Worm (Caenorhabditis elegans): ENCODE measurements around the gene col-173.

The col-173 gene

DNA sequence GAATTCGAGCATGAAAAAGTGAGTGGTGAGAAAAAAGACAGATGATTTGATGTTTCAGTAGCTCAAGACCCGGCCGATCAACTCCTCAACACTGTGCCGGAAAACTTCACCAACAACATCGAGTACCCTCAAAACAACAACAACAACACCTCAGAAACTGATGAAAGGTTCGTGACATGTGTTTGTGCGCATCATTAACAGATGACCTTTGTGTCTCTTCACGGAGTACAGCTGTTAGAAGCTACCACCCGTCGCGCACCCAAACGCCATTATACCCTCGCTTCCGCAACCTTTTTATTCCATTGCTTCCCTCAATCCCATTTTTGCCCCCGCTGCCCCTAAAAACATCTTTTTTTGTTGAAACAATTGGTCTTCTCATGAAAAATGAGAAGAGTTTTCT is 37.9 kb upstream of the col-173 start:
- TF ChIP-seq tbp1 (GFP tag; optimal IDR thresholded peaks at IDR 0.05) = no peak
- no peak for TF ChIP-seq T07F8.4 (tag; optimal IDR thresholded peaks at IDR 0.05)
- TF ChIP-seq unc-62 (GFP tag; optimal IDR thresholded peaks at IDR 0.05) = no peak
- no peak for TF ChIP-seq hlh-12 (tag; optimal IDR thresholded peaks at IDR 0.05)
- TF ChIP-seq pha-4 (tag; optimal IDR thresholded peaks at IDR 0.05) = no peak
- no peak for TF ChIP-seq B0336.3 (GFP tag; IDR thresholded peaks at IDR 0.05)

- no peak for TF ChIP-seq madf-10 (tag; optimal IDR thresholded peaks at IDR 0.05)
Observed at ce11 chrX:6913989-6914388, 36.7 kb upstream of the col-173 start, which contains the start of gene nhx-4. TSS of gene nhx-4 (plus strand) at chrX:6914289.

DNA sequence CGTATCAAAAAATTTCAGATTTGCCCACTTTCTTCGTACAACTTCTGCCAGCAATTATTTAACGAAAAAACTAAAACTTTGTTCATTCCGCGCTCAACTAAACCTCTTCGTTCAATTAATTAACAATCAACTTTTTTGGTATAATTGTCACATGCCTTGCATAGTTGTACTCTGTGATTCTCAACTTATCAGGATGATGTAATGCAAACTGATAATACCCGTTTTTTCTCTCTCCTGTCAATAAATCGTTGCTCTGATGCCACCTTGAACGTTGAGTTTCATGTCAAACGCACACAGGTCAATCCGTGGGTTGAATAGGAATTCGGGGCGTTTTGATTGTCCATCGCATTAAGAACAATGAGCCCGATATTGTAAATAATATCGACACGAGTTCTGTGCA is 28.2 kb upstream of the col-173 start:
- TF ChIP-seq ceh-58 (GFP tag; IDR thresholded peaks at IDR 0.05) (no peak), cebp-1 (GFP tag; IDR thresholded peaks at IDR 0.05) (no peak), cebp-1 (tag; optimal IDR thresholded peaks at IDR 0.05) (peak; percentile 41), ztf-3 (GFP tag; optimal IDR thresholded peaks at IDR 0.05) (no peak), ztf-22 (GFP tag; optimal IDR thresholded peaks at IDR 0.05) (peak; percentile 37), nhr-80 (tag; optimal IDR thresholded peaks at IDR 0.05) (peak; percentile 83), ets-4 (GFP tag; optimal IDR thresholded peaks at IDR 0.05) (peak; percentile 13), unc-62 (GFP tag; optimal IDR thresholded peaks at IDR 0.05) (peak; percentile 24), atf-7 (tag; optimal IDR thresholded peaks at IDR 0.05) (peak; percentile 46), nhr-27 (tag; optimal IDR thresholded peaks at IDR 0.05) (no peak), pha-4 (tag; optimal IDR thresholded peaks at IDR 0.05) (peak; percentile 22), lir-1 (GFP tag; conservative IDR thresholded peaks at IDR 0.05) (0 out of 2 replicates have a peak, but pooled peaks have one; percentile 14)

ce11 chrX:6904064-6904771 is 26.9 kb upstream of the col-173 start, which contains the start of gene sid-5:
TSS of gene sid-5 (plus strand) at chrX:6904721.
- TF ChIP-seq ZK185.1 (tag; optimal IDR thresholded peaks at IDR 0.05; ENCODE audit: poor library complexity, severe bottlenecking) (no peak), hsf-1 (GFP tag; IDR thresholded peaks at IDR 0.05) (no peak), ztf-26 (tag; optimal IDR thresholded peaks at IDR 0.05) (no peak), athp-1 (tag; optimal IDR thresholded peaks at IDR 0.05) (no peak), cebp-1 (GFP tag; IDR thresholded peaks at IDR 0.05) (peak; percentile 61; the same call in 1 of the 2 replicates), cebp-1 (tag; optimal IDR thresholded peaks at IDR 0.05) (peak; percentile 90), snpc-1.3 (tag; optimal IDR thresholded peaks at IDR 0.05; ENCODE audit: insufficient read depth) (no peak), Y67H2A.10 (GFP tag; conservative IDR thresholded peaks at IDR 0.05) (no peak)

DNA sequence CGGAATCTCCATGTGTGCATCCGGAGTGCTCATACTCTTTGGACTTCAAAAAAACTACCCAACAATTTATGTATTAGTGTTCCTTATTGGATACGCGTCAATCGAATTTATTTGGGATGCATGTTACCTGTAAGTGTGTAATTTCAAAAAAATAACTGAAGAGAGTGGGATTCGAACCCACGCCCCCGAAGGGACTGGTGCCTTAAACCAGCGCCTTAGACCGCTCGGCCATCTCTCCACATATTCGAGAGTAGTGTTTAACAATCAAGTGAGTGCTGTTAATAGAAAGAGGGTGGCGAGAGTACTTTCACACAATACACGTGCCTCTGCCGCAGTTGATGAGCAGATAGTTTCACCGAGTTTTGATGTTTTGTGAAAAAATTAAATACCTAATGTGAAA is 25.6 kb upstream of the col-173 start:
- peak; percentile 95 for TF ChIP-seq tbp1 (GFP tag; optimal IDR thresholded peaks at IDR 0.05)
- peak; percentile 69 for TF ChIP-seq D2030.7 (GFP tag; IDR thresholded peaks at IDR 0.05)
- TF ChIP-seq zfh-2 (GFP tag; conservative IDR thresholded peaks at IDR 0.05) = no peak
- TF ChIP-seq lin-26 (GFP tag; IDR thresholded peaks at IDR 0.05) = no peak; the same call in 1 of the 2 replicates
- no peak for TF ChIP-seq ztf-26 (tag; optimal IDR thresholded peaks at IDR 0.05)
- TF ChIP-seq tbx-9 (tag; optimal IDR thresholded peaks at IDR 0.05; ENCODE audit: borderline replicate concordance) = no peak
- TF ChIP-seq somi-1 (GFP tag; optimal IDR thresholded peaks at IDR 0.05) = peak; percentile 47
- peak; percentile 55 for TF ChIP-seq attf-5 (GFP tag; optimal IDR thresholded peaks at IDR 0.05)
- TF ChIP-seq dpff-1 (tag; optimal IDR thresholded peaks at IDR 0.05) = no peak
- no peak for TF ChIP-seq nhr-120 (GFP tag; IDR thresholded peaks at IDR 0.05)
- TF ChIP-seq snpc-1.3 (tag; optimal IDR thresholded peaks at IDR 0.05; ENCODE audit: insufficient read depth) = peak; percentile 44
- TF ChIP-seq F39B2.1 (GFP tag; IDR thresholded peaks at IDR 0.05) = no peak
- TF ChIP-seq snpc-3.4 (tag; optimal IDR thresholded peaks at IDR 0.05) = peak; percentile 42
- peak; percentile 19 for TF ChIP-seq ceh-27 (GFP tag; optimal IDR thresholded peaks at IDR 0.05)
- no peak for TF ChIP-seq Y67H2A.10 (GFP tag; conservative IDR thresholded peaks at IDR 0.05)
- TF ChIP-seq T26A5.8 (tag; optimal IDR thresholded peaks at IDR 0.05) = peak; percentile 34
- peak; percentile 80 for TF ChIP-seq hmg-1.2 (GFP tag; IDR thresholded peaks at IDR 0.05)
- no peak for TF ChIP-seq cebp-1 (GFP tag; IDR thresholded peaks at IDR 0.05)
- TF ChIP-seq cebp-1 (tag; optimal IDR thresholded peaks at IDR 0.05) = no peak
- TF ChIP-seq madf-8 (GFP tag; conservative IDR thresholded peaks at IDR 0.05) = no peak
- TF ChIP-seq aptf-2 (GFP tag; conservative IDR thresholded peaks at IDR 0.05) = no peak
- no peak for TF ChIP-seq atf-7 (tag; optimal IDR thresholded peaks at IDR 0.05)
- peak; percentile 80 for TF ChIP-seq ZK185.1 (tag; optimal IDR thresholded peaks at IDR 0.05; ENCODE audit: poor library complexity, severe bottlenecking)
- TF ChIP-seq pbrm-1 (GFP tag; IDR thresholded peaks at IDR 0.05) = peak; percentile 85
- peak; percentile 64 for TF ChIP-seq mes-4 (tag; optimal IDR thresholded peaks at IDR 0.05)
